Fruit fly (Drosophila melanogaster) whole organism, prepupa: ENCODE measurements around the gene Hipk.

Experiments used
- Blimp-1 ChIP-seq: fragments of 200-800 bp; sonication (Bioruptor generic); optimal IDR thresholded peaks from 3 replicates; lab custom pipeline; 2017; ENCODE audit warnings: missing biosample characterization, missing genetic modification characterization, mild to moderate bottlenecking, moderate library complexity, missing genetic modification reagents
- CG10631 ChIP-seq: fragments of 200-800 bp; sonication (Bioruptor generic); optimal IDR thresholded peaks from 2 replicates; lab custom pipeline; 2016; ENCODE audit warnings: missing biosample characterization, missing genetic modification characterization
- CG10669 ChIP-seq: fragments of 200-800 bp; sonication (Bioruptor generic); optimal IDR thresholded peaks from 3 replicates; lab custom pipeline; 2018; ENCODE audit warnings: missing biosample characterization, mild to moderate bottlenecking, missing genetic modification characterization, moderate library complexity
- CG11762 ChIP-seq: fragments of 200-800 bp; sonication (Bioruptor generic); optimal IDR thresholded peaks from 3 replicates; lab custom pipeline; 2016; ENCODE audit warnings: missing biosample characterization, missing genetic modification characterization; ENCODE audit not compliant: insufficient read depth
- CG1621 ChIP-seq: fragments of 200-800 bp; sonication (Bioruptor generic); optimal IDR thresholded peaks from 3 replicates; lab custom pipeline; 2018; ENCODE audit warnings: missing biosample characterization, mild to moderate bottlenecking, missing genetic modification characterization
- CG16779 ChIP-seq: fragments of 200-800 bp; sonication (Bioruptor generic); optimal IDR thresholded peaks from 3 replicates; lab custom pipeline; 2017; ENCODE audit warnings: missing biosample characterization, mild to moderate bottlenecking, missing genetic modification characterization
- CG3032 ChIP-seq: fragments of 200-800 bp; optimal IDR thresholded peaks from 2 replicates; lab custom pipeline; 2019; ENCODE audit warnings: missing biosample characterization, mild to moderate bottlenecking, missing genetic modification characterization, moderate library complexity
- CG31627 ChIP-seq: fragments of 200-800 bp; sonication (Bioruptor generic); optimal IDR thresholded peaks from 3 replicates; lab custom pipeline; 2016; ENCODE audit warnings: missing biosample characterization, missing genetic modification characterization
- CG32006 ChIP-seq: fragments of 200-800 bp; sonication (Bioruptor generic); optimal IDR thresholded peaks from 3 replicates; lab custom pipeline; 2017; ENCODE audit warnings: missing biosample characterization, mild to moderate bottlenecking, missing genetic modification characterization
- CG34406 ChIP-seq: fragments of 200-800 bp; sonication (Bioruptor generic); optimal IDR thresholded peaks from 3 replicates; lab custom pipeline; 2016; ENCODE audit warnings: missing biosample characterization, missing genetic modification characterization
- CG3919 ChIP-seq: fragments of 200-800 bp; sonication (Bioruptor generic); optimal IDR thresholded peaks from 3 replicates; lab custom pipeline; 2016; ENCODE audit warnings: missing biosample characterization, missing genetic modification characterization
- CG4318 ChIP-seq: fragments of 200-800 bp; sonication (Bioruptor generic); optimal IDR thresholded peaks from 3 replicates; lab custom pipeline; 2017; ENCODE audit warnings: missing biosample characterization, mild to moderate bottlenecking, missing genetic modification characterization
- CG6163 ChIP-seq: fragments of 200-800 bp; sonication (Bioruptor generic); IDR thresholded peaks from 3 replicates; pipeline ENCODE4 v1.3.6; 2022; ENCODE audit warnings: missing biosample characterization, missing genetic modification characterization
- CG6276 ChIP-seq: fragments of 200-800 bp; sonication (Bioruptor generic); optimal IDR thresholded peaks from 2 replicates; lab custom pipeline; 2017; ENCODE audit warnings: missing biosample characterization, mild to moderate bottlenecking, missing genetic modification characterization
- CG6808 ChIP-seq: fragments of 200-800 bp; sonication (Bioruptor generic); optimal IDR thresholded peaks from 3 replicates; lab custom pipeline; 2017; ENCODE audit warnings: missing biosample characterization, missing genetic modification characterization, mild to moderate bottlenecking, moderate library complexity, missing genetic modification reagents
- CG6854 ChIP-seq: fragments of 200-800 bp; sonication (Bioruptor generic); optimal IDR thresholded peaks from 2 replicates; lab custom pipeline; 2017; ENCODE audit warnings: missing biosample characterization, mild to moderate bottlenecking, missing genetic modification characterization
- CG7368 ChIP-seq: fragments of 200-800 bp; sonication (Bioruptor generic); optimal IDR thresholded peaks from 3 replicates; lab custom pipeline; 2016; ENCODE audit warnings: missing biosample characterization, missing genetic modification characterization
- CG8119 ChIP-seq: fragments of 200-800 bp; sonication (Bioruptor generic); IDR thresholded peaks from 3 replicates; pipeline ENCODE4 v1.3.6; 2022; ENCODE audit warnings: missing biosample characterization, missing genetic modification characterization
- CG8319 ChIP-seq: fragments of 200-800 bp; sonication (Bioruptor generic); optimal IDR thresholded peaks from 3 replicates; lab custom pipeline; 2016; ENCODE audit warnings: missing biosample characterization, missing genetic modification characterization
- CG8632 ChIP-seq: fragments of 200-800 bp; sonication (Bioruptor generic); optimal IDR thresholded peaks from 3 replicates; lab custom pipeline; 2016; ENCODE audit warnings: missing biosample characterization, missing genetic modification characterization
- CG9139 ChIP-seq: fragments of 200-800 bp; sonication (Bioruptor generic); optimal IDR thresholded peaks from 3 replicates; lab custom pipeline; 2017; ENCODE audit warnings: missing biosample characterization, mild to moderate bottlenecking, missing genetic modification characterization
- Eip75B ChIP-seq: fragments of 200-800 bp; sonication (Bioruptor generic); optimal IDR thresholded peaks from 3 replicates; lab custom pipeline; 2016; ENCODE audit warnings: missing biosample characterization, missing genetic modification characterization
- Eip78C ChIP-seq: fragments of 200-800 bp; sonication (Bioruptor generic); peaks from one replicate; lab custom pipeline; 2016; ENCODE audit warnings: missing biosample characterization, missing genetic modification characterization
- Eip93F ChIP-seq: fragments of 200-800 bp; sonication (Bioruptor generic); optimal IDR thresholded peaks from 2 replicates; lab custom pipeline; 2016; ENCODE audit warnings: missing biosample characterization, mild to moderate bottlenecking, missing genetic modification characterization
- Ets96B ChIP-seq: fragments of 200-800 bp; optimal IDR thresholded peaks from 2 replicates; lab custom pipeline; 2019; ENCODE audit warnings: missing biosample characterization, mild to moderate bottlenecking, missing genetic modification characterization, moderate library complexity
- Gug ChIP-seq: fragments of 200-800 bp; sonication (Bioruptor generic); IDR thresholded peaks from 2 replicates; pipeline ENCODE4 v1.3.6; 2022; ENCODE audit warnings: missing biosample characterization, missing genetic modification characterization
- Hr38 ChIP-seq: sonication (Bioruptor generic); optimal IDR thresholded peaks from 2 replicates; lab custom pipeline; 2016; ENCODE audit warnings: missing biosample characterization, missing genetic modification characterization
- Hr39 ChIP-seq: fragments of 200-800 bp; sonication (Bioruptor generic); optimal IDR thresholded peaks from 2 replicates; lab custom pipeline; 2016; ENCODE audit warnings: missing biosample characterization, missing genetic modification characterization
- Hr4 ChIP-seq: fragments of 200-800 bp; sonication (Bioruptor generic); optimal IDR thresholded peaks from 3 replicates; lab custom pipeline; 2016; ENCODE audit warnings: missing biosample characterization, missing genetic modification characterization
- Met ChIP-seq: fragments of 200-800 bp; sonication (Bioruptor generic); optimal IDR thresholded peaks from 3 replicates; lab custom pipeline; 2016; ENCODE audit warnings: missing biosample characterization, missing genetic modification characterization
- OdsH ChIP-seq: fragments of 200-800 bp; sonication (Bioruptor generic); optimal IDR thresholded peaks from 3 replicates; lab custom pipeline; 2016; ENCODE audit warnings: missing biosample characterization, missing genetic modification characterization
- Smox ChIP-seq: fragments of 200-800 bp; sonication (Bioruptor generic); optimal IDR thresholded peaks from 3 replicates; lab custom pipeline; 2016; ENCODE audit warnings: missing biosample characterization, missing genetic modification characterization
- Sox15 ChIP-seq: fragments of 200-800 bp; sonication (Bioruptor generic); optimal IDR thresholded peaks from 3 replicates; lab custom pipeline; 2016; ENCODE audit warnings: missing biosample characterization, missing genetic modification characterization
- achi ChIP-seq: fragments of 200-800 bp; sonication (Bioruptor generic); optimal IDR thresholded peaks from 3 replicates; lab custom pipeline; 2016; ENCODE audit warnings: missing biosample characterization, missing genetic modification characterization
- cyc ChIP-seq: fragments of 200-800 bp; sonication (Bioruptor generic); optimal IDR thresholded peaks from 3 replicates; lab custom pipeline; 2016; ENCODE audit warnings: missing biosample characterization, missing genetic modification characterization
- dac ChIP-seq: fragments of 200-800 bp; sonication (Bioruptor generic); optimal IDR thresholded peaks from 2 replicates; lab custom pipeline; 2017; ENCODE audit warnings: missing biosample characterization, mild to moderate bottlenecking, missing genetic modification characterization
- eg ChIP-seq: fragments of 200-800 bp; sonication (Bioruptor generic); IDR thresholded peaks from 3 replicates; pipeline ENCODE4 v1.3.6; 2022; ENCODE audit warnings: missing biosample characterization, missing genetic modification characterization
- fd85E ChIP-seq: fragments of 200-800 bp; sonication (Bioruptor generic); optimal IDR thresholded peaks from 3 replicates; lab custom pipeline; 2016; ENCODE audit warnings: missing biosample characterization, missing genetic modification characterization
- fkh ChIP-seq: fragments of 200-800 bp; sonication (Bioruptor generic); optimal IDR thresholded peaks from 3 replicates; lab custom pipeline; 2017; ENCODE audit warnings: missing biosample characterization, mild to moderate bottlenecking, missing genetic modification characterization, moderate library complexity
- lz ChIP-seq: fragments of 200-800 bp; sonication (Bioruptor generic); optimal IDR thresholded peaks from 3 replicates; lab custom pipeline; 2016; ENCODE audit warnings: missing biosample characterization, missing genetic modification characterization
- net ChIP-seq: fragments of 200-800 bp; sonication (Bioruptor generic); optimal IDR thresholded peaks from 3 replicates; lab custom pipeline; 2016; ENCODE audit warnings: missing biosample characterization, missing genetic modification characterization
- pdm3 ChIP-seq: fragments of 200-800 bp; sonication (Bioruptor generic); optimal IDR thresholded peaks from 3 replicates; lab custom pipeline; 2016; ENCODE audit warnings: missing biosample characterization, missing genetic modification characterization
- salr ChIP-seq, 2 experiments: fragments of 200-800 bp; sonication (Bioruptor generic); optimal IDR thresholded peaks; 3 replicates each; lab custom pipeline; 2016 to 2018; ENCODE audit warnings: missing biosample characterization in 2 of 2, missing genetic modification characterization in 2 of 2, mild to moderate bottlenecking in 1 of 2
- spab ChIP-seq: fragments of 200-800 bp; sonication (Bioruptor generic); optimal IDR thresholded peaks from 2 replicates; lab custom pipeline; 2017; ENCODE audit warnings: missing biosample characterization, mild to moderate bottlenecking, missing genetic modification characterization, missing genetic modification reagents
- svp ChIP-seq: fragments of 200-800 bp; sonication (Bioruptor generic); peaks from one replicate; lab custom pipeline; 2016; ENCODE audit warnings: missing biosample characterization, missing genetic modification characterization
- vri ChIP-seq: fragments of 200-800 bp; sonication (Bioruptor generic); optimal IDR thresholded peaks from 3 replicates; lab custom pipeline; 2016; ENCODE audit warnings: missing biosample characterization, mild to moderate bottlenecking, missing genetic modification characterization

Hipk gene

DNA sequence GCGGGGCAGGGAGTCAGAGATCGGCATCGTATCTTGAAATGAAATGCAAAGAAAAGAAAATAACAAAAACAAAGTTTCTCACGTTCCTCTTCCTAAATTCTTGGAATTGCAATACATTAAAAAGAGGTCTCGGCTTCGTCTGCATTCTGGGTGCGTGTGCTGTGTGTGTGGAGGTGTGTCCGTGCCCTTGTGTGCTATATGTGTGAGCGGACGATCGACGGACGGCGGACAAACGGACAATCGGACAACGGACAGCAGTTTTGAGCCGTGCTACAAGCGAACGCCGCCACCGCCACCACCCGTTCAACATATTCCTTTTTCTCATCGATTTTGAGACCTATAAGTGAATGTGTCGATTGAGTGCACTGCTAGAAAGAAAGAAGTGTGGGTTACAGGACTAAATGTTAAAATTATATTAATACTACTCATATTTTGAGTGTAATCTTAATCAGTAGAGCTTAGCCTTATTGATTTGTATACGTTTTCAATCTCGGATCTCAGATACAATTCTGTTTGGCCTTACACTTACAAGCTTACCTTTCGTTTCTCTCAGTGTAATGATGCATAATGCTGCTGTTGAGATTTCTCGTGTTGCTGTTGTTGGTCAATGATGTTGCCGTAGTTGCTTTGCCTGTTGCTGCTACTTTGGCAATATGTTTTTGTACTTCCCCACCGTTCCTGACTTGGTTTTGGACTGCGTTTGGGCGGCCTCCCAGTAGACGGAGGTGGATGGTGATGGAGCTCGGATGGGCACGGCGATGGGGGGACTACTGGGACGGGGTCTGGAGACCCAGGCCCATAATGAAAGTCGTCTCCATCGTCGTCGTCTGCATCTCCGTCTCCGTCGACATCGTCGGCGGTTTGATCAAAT is 78.5 kb downstream of the Hipk start (continued):
- TF ChIP-seq CG6163 (GFP tag; lab: Robert Waterston, UW) (peak; percentile 94), CG9139 (GFP tag; lab: Kevin White, UChicago) (peak; percentile 87), net (GFP tag; lab: Kevin White, UChicago) (peak; percentile 89), CG7368 (GFP tag; lab: Kevin White, UChicago) (peak; percentile 85), Blimp-1 (GFP tag; lab: Kevin White, UChicago) (peak; percentile 92), CG3032 (peak; percentile 96), Hr4 (GFP tag; lab: Kevin White, UChicago) (peak; percentile 87), eg (peak; percentile 74), Gug (GFP tag; lab: Robert Waterston, UW) (peak; percentile 71), CG1621 (tag; lab: Kevin White, UChicago) (peak; percentile 94), Hr39 (GFP tag; lab: Kevin White, UChicago) (peak; percentile 93), CG8632 (peak; percentile 91), salr (GFP tag; optimal IDR thresholded peaks at IDR 0.05; lab: Kevin White, UChicago) (peak; percentile 82 to 91), CG8119 (GFP tag; lab: Robert Waterston, UW) (peak; percentile 86), fkh (GFP tag; lab: Kevin White, UChicago) (peak; percentile 34), Smox (GFP tag; lab: Kevin White, UChicago) (peak; percentile 95), pdm3 (peak; percentile 93), cyc (GFP tag; lab: Kevin White, UChicago) (peak; percentile 93), CG11762 (GFP tag; lab: Kevin White, UChicago) (peak; percentile 93), spab (peak; percentile 94), CG31627 (peak; percentile 94), Ets96B (peak; percentile 97)

DNA sequence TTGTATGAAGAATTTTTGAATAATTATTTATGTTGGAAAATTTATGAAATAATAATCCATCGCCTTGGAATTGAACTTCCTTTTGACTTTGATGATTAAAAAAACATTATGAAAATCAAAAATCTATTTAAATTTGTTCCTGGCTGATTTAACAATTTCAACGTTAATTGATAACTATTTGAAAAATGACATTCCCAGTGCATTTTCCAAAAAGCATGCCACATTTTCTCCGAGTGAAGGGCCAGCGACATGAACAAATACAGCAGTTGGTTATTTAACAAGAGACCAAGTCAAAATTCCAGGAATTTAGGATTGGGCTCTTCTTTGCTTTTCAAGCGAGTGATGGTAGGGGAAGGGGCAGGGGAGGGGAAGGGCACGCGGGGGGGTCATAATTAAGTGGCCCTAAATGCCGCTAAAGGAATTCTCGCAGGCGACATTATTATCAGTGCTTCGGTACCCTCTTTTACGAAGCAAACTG is 79.5 kb downstream of the Hipk start:
- TF ChIP-seq CG6276 (peak; percentile 26), lz (peak; percentile 73), Eip93F (GFP tag; lab: Kevin White, UChicago) (peak; percentile 3), Eip75B (GFP tag; lab: Kevin White, UChicago) (peak; percentile 64), svp (peak; percentile 87), Gug (GFP tag; lab: Robert Waterston, UW) (no peak), CG8319 (GFP tag; lab: Kevin White, UChicago) (peak; percentile 24), OdsH (GFP tag; lab: Kevin White, UChicago) (peak; percentile 77), CG6163 (GFP tag; lab: Robert Waterston, UW) (peak; percentile 49; the same call in 2 of the 3 replicates), CG8632 (peak; percentile 54), CG1621 (tag; lab: Kevin White, UChicago) (peak; percentile 72), CG6808 (GFP tag; lab: Kevin White, UChicago) (peak; percentile 85), achi (GFP tag; lab: Kevin White, UChicago) (peak; percentile 69), CG34406 (GFP tag; lab: Kevin White, UChicago) (peak; percentile 59), Eip78C (peak; percentile 93), CG10631 (GFP tag; lab: Kevin White, UChicago) (peak; percentile 81), dac (no peak), spab (peak; percentile 85), Smox (GFP tag; lab: Kevin White, UChicago) (peak; percentile 68), pdm3 (peak; percentile 68), CG32006 (GFP tag; lab: Kevin White, UChicago) (peak; percentile 67), CG4318 (GFP tag; lab: Kevin White, UChicago) (peak; percentile 35), CG9139 (GFP tag; lab: Kevin White, UChicago) (peak; percentile 67), eg (peak; percentile 33; the same call in 1 of the 3 replicates), Hr38 (GFP tag; lab: Kevin White, UChicago) (no peak), CG6854 (GFP tag; lab: Kevin White, UChicago) (no peak), CG8119 (GFP tag; lab: Robert Waterston, UW) (peak; percentile 68), Ets96B (peak; percentile 88), CG3919 (peak; percentile 72), CG16779 (tag; lab: Kevin White, UChicago) (peak; percentile 67), CG10669 (peak; percentile 82), Blimp-1 (GFP tag; lab: Kevin White, UChicago) (peak; percentile 36), Sox15 (GFP tag; lab: Kevin White, UChicago) (peak; percentile 28), Met (GFP tag; lab: Kevin White, UChicago) (peak; percentile 80), CG7368 (GFP tag; lab: Kevin White, UChicago) (peak; percentile 31), fd85E (GFP tag; lab: Kevin White, UChicago) (no peak), CG11762 (GFP tag; lab: Kevin White, UChicago) (peak; percentile 49), vri (GFP tag; lab: Kevin White, UChicago) (peak; percentile 55)
